Fruit fly (Drosophila melanogaster) whole organism, adult: Measurements from ENCODE around the gene CG42633.

ENCODE experiments used
- Mnt ChIP-seq: fragments of 200-800 bp; sonication (Bioruptor generic); optimal IDR thresholded peaks from 2 replicates; lab custom pipeline; 2016; ENCODE audit warnings: missing biosample characterization, mild to moderate bottlenecking, missing genetic modification characterization
- bab1 ChIP-seq: fragments of 200-800 bp; sonication (Bioruptor generic); optimal IDR thresholded peaks from 3 replicates; lab custom pipeline; 2019; ENCODE audit warnings: missing biosample characterization, mild to moderate bottlenecking, missing genetic modification characterization, moderate library complexity
- cic ChIP-seq: fragments of 200-800 bp; sonication (Bioruptor generic); optimal IDR thresholded peaks from 2 replicates; lab custom pipeline; 2017; ENCODE audit warnings: missing biosample characterization, mild to moderate bottlenecking, missing genetic modification characterization, moderate library complexity

DNA sequence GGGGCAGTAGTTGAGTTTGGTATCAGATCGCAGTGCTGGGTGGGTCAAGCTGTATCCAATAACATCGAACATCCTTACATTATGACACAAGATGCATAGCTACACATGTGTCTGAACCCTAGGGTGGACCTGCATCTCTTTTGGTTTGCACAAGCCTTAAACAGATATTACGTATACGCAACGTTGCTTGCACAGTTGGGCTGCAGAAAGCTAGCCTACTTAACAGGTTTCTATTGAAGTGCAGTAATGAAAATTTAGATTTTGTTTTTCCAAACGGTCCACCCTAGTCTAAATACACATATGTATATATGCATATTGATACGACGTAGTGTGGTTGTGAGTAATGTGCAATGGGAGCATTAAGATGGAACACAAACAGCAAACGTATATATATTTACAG is 6.8 kb downstream of the CG42633 start:
- TF ChIP-seq cic (GFP tag; lab: Kevin White, UChicago), result no peak
- TF ChIP-seq Mnt, result no peak
- no peak for TF ChIP-seq bab1 (GFP tag; lab: Kevin White, UChicago)
